Worm (Caenorhabditis elegans) whole organism, L4 larva: ENCODE measurements around the gene ric-7.

Experiments used
- D1046.2 ChIP-seq: fragments of 200-800 bp; sonication (Bioruptor generic); IDR thresholded peaks from 2 replicates; pipeline ENCODE4 v1.3.6; 2022; ENCODE audit warnings: missing genetic modification characterization, missing compliant biosample characterization
- F10B5.3 ChIP-seq: sonication (generic microtip); optimal IDR thresholded peaks from 2 replicates; lab custom pipeline; 2016; ENCODE audit warnings: mild to moderate bottlenecking, missing genetic modification characterization, missing compliant biosample characterization
- F44E2.7 ChIP-seq: fragments of 200-800 bp; sonication (Bioruptor generic); IDR thresholded peaks from 2 replicates; pipeline ENCODE4 v2.1.2; 2022; ENCODE audit warnings: missing genetic modification characterization, missing compliant biosample characterization
- R02D3.7 ChIP-seq: fragments of 150-350 bp; sonication (generic microtip); optimal IDR thresholded peaks from 3 replicates; lab custom pipeline; 2014; ENCODE audit warnings: missing biosample characterization, missing genetic modification characterization
- T26A8.4 ChIP-seq: fragments of 200-800 bp; sonication (Bioruptor generic); IDR thresholded peaks from 2 replicates; pipeline ENCODE4 v1.3.6; 2022; ENCODE audit warnings: missing genetic modification characterization, missing compliant biosample characterization
- aha-1 ChIP-seq: fragments of 150-350 bp; peaks from one replicate; lab custom pipeline; 2014; ENCODE audit warnings: missing biosample characterization, missing genetic modification characterization
- aly-2 ChIP-seq: sonication (generic microtip); optimal IDR thresholded peaks from 2 replicates; lab custom pipeline; 2018; ENCODE audit warnings: missing biosample characterization, missing genetic modification characterization
- ama-1 ChIP-seq: fragments of 150-350 bp; optimal IDR thresholded peaks from 2 replicates; lab custom pipeline; 2014; ENCODE audit warnings: inconsistent platforms, mixed read lengths
- ceh-62 ChIP-seq: sonication (generic microtip); optimal IDR thresholded peaks from 2 replicates; lab custom pipeline; 2017; ENCODE audit warnings: missing biosample characterization, missing genetic modification characterization
- ces-1 ChIP-seq: fragments of 150-350 bp; sonication (generic microtip); optimal IDR thresholded peaks from 4 replicates; lab custom pipeline; 2014; ENCODE audit warnings: missing biosample characterization, missing genetic modification reagents, missing genetic modification characterization
- cey-2 ChIP-seq: sonication (generic microtip); optimal IDR thresholded peaks from 3 replicates; lab custom pipeline; 2017; ENCODE audit warnings: missing genetic modification characterization, mild to moderate bottlenecking, missing compliant biosample characterization, antibody characterized with exemption, borderline replicate concordance; ENCODE audit not compliant: insufficient read depth
- ctbp-1 ChIP-seq: fragments of 200-800 bp; sonication (Bioruptor generic); IDR thresholded peaks from 2 replicates; pipeline ENCODE4 v1.3.6; 2022; ENCODE audit warnings: missing genetic modification reagents, missing genetic modification characterization, missing compliant biosample characterization
- daf-12 ChIP-seq: fragments of 150-350 bp; optimal IDR thresholded peaks from 2 replicates; lab custom pipeline; 2014; ENCODE audit warnings: missing biosample characterization, missing genetic modification reagents, missing genetic modification characterization
- daf-16 ChIP-seq, 3 experiments: sonication (generic microtip); optimal IDR thresholded peaks; 2 replicates each; lab custom pipeline; 2016 to 2017; ENCODE audit warnings: missing genetic modification characterization in 3 of 3, missing genetic modification reagents in 3 of 3, mild to moderate bottlenecking in 2 of 3, missing compliant biosample characterization in 2 of 3, missing biosample characterization in 1 of 3, moderate library complexity in 1 of 3
- dpl-1 ChIP-seq: fragments of 150-350 bp; optimal IDR thresholded peaks from 2 replicates; lab custom pipeline; 2014; ENCODE audit warnings: missing biosample characterization, missing genetic modification reagents, missing genetic modification characterization
- duxl-1 ChIP-seq: sonication (generic microtip); optimal IDR thresholded peaks from 2 replicates; lab custom pipeline; 2016; ENCODE audit warnings: mild to moderate bottlenecking, missing genetic modification characterization, moderate library complexity, missing compliant biosample characterization; ENCODE audit not compliant: poor library complexity
- jun-1 ChIP-seq: fragments of 150-350 bp; optimal IDR thresholded peaks from 2 replicates; lab custom pipeline; 2014; ENCODE audit warnings: missing biosample characterization, missing genetic modification reagents, missing genetic modification characterization
- lim-7 ChIP-seq: fragments of 200-800 bp; sonication (Bioruptor generic); IDR thresholded peaks from 2 replicates; pipeline ENCODE4 v1.3.6; 2022; ENCODE audit warnings: missing genetic modification characterization, missing compliant biosample characterization
- lin-13 ChIP-seq: fragments of 150-350 bp; optimal IDR thresholded peaks from 2 replicates; lab custom pipeline; 2014; ENCODE audit warnings: missing biosample characterization, missing genetic modification reagents, missing genetic modification characterization
- lin-15B ChIP-seq: fragments of 150-350 bp; sonication (generic microtip); optimal IDR thresholded peaks from 3 replicates; lab custom pipeline; 2014; ENCODE audit warnings: missing biosample characterization, missing genetic modification characterization
- lin-29 ChIP-seq: fragments of 200-800 bp; sonication (Bioruptor generic); IDR thresholded peaks from 2 replicates; pipeline ENCODE4 v1.3.6; 2022; ENCODE audit warnings: missing genetic modification reagents, missing genetic modification characterization, missing compliant biosample characterization
- lir-3 ChIP-seq: sonication (generic microtip); optimal IDR thresholded peaks from 2 replicates; lab custom pipeline; 2016; ENCODE audit warnings: mild to moderate bottlenecking, missing genetic modification characterization, missing compliant biosample characterization
- madf-9 ChIP-seq: fragments of 200-800 bp; sonication (Bioruptor generic); conservative IDR thresholded peaks from 2 replicates; pipeline ENCODE4 v1.3.6; 2022; ENCODE audit warnings: missing genetic modification reagents, missing genetic modification characterization, missing compliant biosample characterization
- mdl-1 ChIP-seq, 2 experiments: fragments of 150-350 bp in 1 of 2; sonication (generic microtip) in 1 of 2; optimal IDR thresholded peaks; 2 replicates each; lab custom pipeline; 2014 to 2017; ENCODE audit warnings: missing biosample characterization in 2 of 2, missing genetic modification characterization in 2 of 2
- mes-2 ChIP-seq: sonication (generic microtip); optimal IDR thresholded peaks from 2 replicates; lab custom pipeline; 2016; ENCODE audit warnings: missing genotype, mild to moderate bottlenecking, missing genetic modification characterization, missing compliant biosample characterization; ENCODE audit not compliant: poor library complexity, severe bottlenecking
- nhr-10 ChIP-seq: fragments of 150-350 bp; optimal IDR thresholded peaks from 2 replicates; lab custom pipeline; 2014; ENCODE audit warnings: missing biosample characterization, missing genetic modification characterization
- nhr-111 ChIP-seq: fragments of 200-800 bp; sonication (Bioruptor generic); optimal IDR thresholded peaks from 2 replicates; lab custom pipeline; 2018; ENCODE audit warnings: mild to moderate bottlenecking, missing genetic modification characterization, missing compliant biosample characterization
- nhr-41 ChIP-seq: fragments of 200-800 bp; sonication (Bioruptor generic); IDR thresholded peaks from 2 replicates; pipeline ENCODE4 v1.3.6; 2022; ENCODE audit warnings: missing genetic modification reagents, missing genetic modification characterization, missing compliant biosample characterization
- nhr-42 ChIP-seq: fragments of 200-800 bp; sonication (Bioruptor generic); IDR thresholded peaks from 2 replicates; pipeline ENCODE4 v1.3.6; 2022; ENCODE audit warnings: missing genetic modification characterization, missing compliant biosample characterization
- nhr-48 ChIP-seq: sonication (generic microtip); optimal IDR thresholded peaks from 2 replicates; lab custom pipeline; 2016; ENCODE audit warnings: mild to moderate bottlenecking, missing genetic modification characterization, missing compliant biosample characterization
- nhr-6 ChIP-seq: fragments of 150-350 bp; optimal IDR thresholded peaks from 2 replicates; lab custom pipeline; 2014; ENCODE audit warnings: missing biosample characterization, missing genetic modification characterization
- pha-4 ChIP-seq, 2 experiments: fragments of 150-350 bp in 1 of 2; fragments of 200-800 bp in 1 of 2; sonication (Bioruptor generic) in 1 of 2; IDR thresholded peaks in 1 of 2; optimal IDR thresholded peaks in 1 of 2; 2 replicates each; pipeline versions ENCODE4 v1.3.6 to Lab custom; 2014 to 2022; ENCODE audit warnings: missing genetic modification characterization in 2 of 2, missing genetic modification reagents in 2 of 2, missing biosample characterization in 1 of 2, missing compliant biosample characterization in 1 of 2
- php-3 ChIP-seq: fragments of 200-800 bp; sonication (Bioruptor generic); IDR thresholded peaks from 2 replicates; pipeline ENCODE4 v1.3.6; 2022; ENCODE audit warnings: missing genetic modification reagents, missing genetic modification characterization, missing compliant biosample characterization
- pqm-1 ChIP-seq: sonication (generic microtip); optimal IDR thresholded peaks from 2 replicates; lab custom pipeline; 2017; ENCODE audit warnings: missing biosample characterization, missing genetic modification characterization
- rbr-2 ChIP-seq: sonication (generic microtip); optimal IDR thresholded peaks from 2 replicates; lab custom pipeline; 2016; ENCODE audit warnings: missing genotype, missing genetic modification characterization, missing compliant biosample characterization
- saeg-2 ChIP-seq: fragments of 200-800 bp; sonication (Bioruptor generic); IDR thresholded peaks from 2 replicates; pipeline ENCODE4 v1.3.6; 2022; ENCODE audit warnings: missing genetic modification reagents, missing genetic modification characterization, missing compliant biosample characterization
- snpc-4 ChIP-seq: fragments of 150-350 bp; optimal IDR thresholded peaks from 2 replicates; lab custom pipeline; 2014; ENCODE audit warnings: missing biosample characterization, missing genetic modification characterization
- spr-3 ChIP-seq: fragments of 200-800 bp; sonication (Bioruptor generic); optimal IDR thresholded peaks from 2 replicates; lab custom pipeline; 2018; ENCODE audit warnings: mild to moderate bottlenecking, missing genetic modification characterization, missing compliant biosample characterization
- unc-130 ChIP-seq: sonication (generic microtip); optimal IDR thresholded peaks from 2 replicates; lab custom pipeline; 2016; ENCODE audit warnings: missing genetic modification reagents, missing genetic modification characterization, missing compliant biosample characterization
- unc-62 ChIP-seq, 3 experiments: fragments of 150-350 bp in 1 of 3; sonication (generic microtip); optimal IDR thresholded peaks in 2 of 3; peaks in 1 of 3; 1 replicate in 1 of 3; 2 replicates in 2 of 3; lab custom pipeline; 2014 to 2017; ENCODE audit warnings: missing biosample characterization in 3 of 3, missing genetic modification characterization in 3 of 3, missing genetic modification reagents in 3 of 3, missing genotype in 1 of 3
- zag-1 ChIP-seq: fragments of 150-350 bp; optimal IDR thresholded peaks from 2 replicates; lab custom pipeline; 2014; ENCODE audit warnings: missing biosample characterization, missing genetic modification characterization
- zfp-2 ChIP-seq: sonication (generic microtip); optimal IDR thresholded peaks from 2 replicates; lab custom pipeline; 2016; ENCODE audit warnings: mild to moderate bottlenecking, missing genetic modification characterization, missing compliant biosample characterization
- zfp-3 ChIP-seq: fragments of 200-800 bp; sonication (Bioruptor generic); conservative IDR thresholded peaks from 2 replicates; pipeline ENCODE4 v1.3.6; 2022; ENCODE audit warnings: missing genetic modification reagents, missing genetic modification characterization, missing compliant biosample characterization
- ztf-11 ChIP-seq: fragments of 150-350 bp; optimal IDR thresholded peaks from 2 replicates; lab custom pipeline; 2014; ENCODE audit warnings: missing biosample characterization, missing genetic modification characterization

ric-7 gene

DNA sequence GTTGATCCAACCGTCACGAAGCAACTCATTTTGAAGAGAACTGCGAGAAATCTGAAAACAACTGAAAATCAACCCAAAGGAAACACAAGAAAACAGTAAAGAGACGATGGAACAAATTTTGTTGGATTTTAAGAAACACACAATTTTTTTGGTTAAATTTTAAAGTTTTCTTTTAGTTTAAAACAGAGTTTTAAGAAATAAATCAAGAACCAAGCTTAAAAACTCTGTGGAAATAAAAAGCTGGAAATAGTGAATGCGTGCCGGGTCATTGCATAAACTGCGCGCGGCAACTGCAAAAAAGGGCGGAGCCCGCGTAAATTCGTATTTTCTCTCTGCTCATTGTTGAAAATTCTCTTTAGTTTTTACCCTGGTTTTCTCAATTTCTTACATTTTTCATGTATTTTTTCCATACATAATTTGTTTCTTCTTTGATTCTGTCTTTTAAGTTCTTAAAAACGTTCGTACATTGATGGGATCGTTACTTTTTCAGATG lies 43.7 kb downstream of the ric-7 start, which contains the start of the genes algn-13 and R10D12.13 (continued):
- no peak for TF ChIP-seq D1046.2 (GFP tag; lab: Robert Waterston, UW)
- no peak for TF ChIP-seq zag-1 (tag; lab: Kevin White, UChicago)
- TF ChIP-seq php-3 (GFP tag; lab: Robert Waterston, UW), result no peak
- TF ChIP-seq daf-12 (tag; lab: Kevin White, UChicago), result no peak
- TF ChIP-seq spr-3, result no peak
- no peak for TF ChIP-seq mdl-1 (tag; optimal IDR thresholded peaks at IDR 0.05; lab: Kevin White, UChicago)
- TF ChIP-seq nhr-6 (tag; lab: Kevin White, UChicago), result peak; percentile 35
- peak; percentile 58; the same call in 1 of the 2 replicates for TF ChIP-seq T26A8.4 (GFP tag; lab: Robert Waterston, UW)
- no peak for TF ChIP-seq saeg-2
- no peak for TF ChIP-seq ztf-11 (tag; lab: Kevin White, UChicago)
- peak; percentile 73; the same call in 1 of the 2 replicates for TF ChIP-seq pha-4 (GFP tag; IDR thresholded peaks at IDR 0.05; lab: Robert Waterston, UW)
- TF ChIP-seq pha-4 (tag; optimal IDR thresholded peaks at IDR 0.05; lab: Kevin White, UChicago), result no peak
- no peak for TF ChIP-seq nhr-48 (tag; lab: Kevin White, UChicago)
- no peak for TF ChIP-seq nhr-10 (tag; lab: Kevin White, UChicago)
- TF ChIP-seq ama-1, result no peak
- no peak for TF ChIP-seq nhr-111
- no peak for TF ChIP-seq F10B5.3 (tag; lab: Kevin White, UChicago)
- peak; percentile 72 for TF ChIP-seq unc-130
- TF ChIP-seq lin-13, result peak; percentile 7
- no peak for TF ChIP-seq madf-9 (GFP tag; lab: Robert Waterston, UW)
- no peak for TF ChIP-seq ceh-62 (tag; lab: Kevin White, UChicago)
- no peak for TF ChIP-seq lim-7 (GFP tag; lab: Robert Waterston, UW)
- TF ChIP-seq F44E2.7, result no peak
- no peak for TF ChIP-seq zfp-2 (tag; lab: Kevin White, UChicago)
- no peak for TF ChIP-seq jun-1 (tag; lab: Kevin White, UChicago)
- TF ChIP-seq lir-3, result no peak
- no peak for TF ChIP-seq aly-2 (tag; lab: Kevin White, UChicago)
- TF ChIP-seq dpl-1 (GFP tag; lab: Kevin White, UChicago), result peak; percentile 70
- peak; percentile 93 for TF ChIP-seq mes-2 (tag; lab: Kevin White, UChicago)
- no peak for TF ChIP-seq unc-62 (GFP tag; optimal IDR thresholded peaks at IDR 0.05 in 1 of 2; lab: Kevin White, UChicago)
- TF ChIP-seq unc-62 (tag; optimal IDR thresholded peaks at IDR 0.05; lab: Kevin White, UChicago), result no peak
- peak; percentile 32 for TF ChIP-seq rbr-2 (tag; lab: Kevin White, UChicago)
- peak; percentile 81 for TF ChIP-seq aha-1 (tag; lab: Kevin White, UChicago)
- no peak for TF ChIP-seq zfp-3 (GFP tag; lab: Robert Waterston, UW)
- no peak for TF ChIP-seq R02D3.7
- TF ChIP-seq nhr-42, result no peak
- peak; percentile 43; the same call in 1 of the 2 replicates for TF ChIP-seq ctbp-1 (GFP tag; lab: Robert Waterston, UW)
- TF ChIP-seq pqm-1 (tag; lab: Kevin White, UChicago), result no peak
- TF ChIP-seq ces-1 (GFP tag; lab: Kevin White, UChicago), result peak; percentile 5
- TF ChIP-seq daf-16 (GFP tag; optimal IDR thresholded peaks at IDR 0.05; lab: Kevin White, UChicago), result no peak
- TF ChIP-seq daf-16 (tag; optimal IDR thresholded peaks at IDR 0.05; lab: Kevin White, UChicago), result peak; percentile 27
- TF ChIP-seq nhr-41, result no peak
- no peak for TF ChIP-seq snpc-4 (tag; lab: Kevin White, UChicago)
- TF ChIP-seq duxl-1 (tag; lab: Kevin White, UChicago), result peak; percentile 54
- TF ChIP-seq lin-15B, result no peak
- TF ChIP-seq lin-29, result no peak
- no peak for TF ChIP-seq cey-2
- TF ChIP-seq, all 104 proteins: peak for 25
